Fruit fly (Drosophila melanogaster): ENCODE data around the gene Dnali1.

Gene Dnali1

DNA sequence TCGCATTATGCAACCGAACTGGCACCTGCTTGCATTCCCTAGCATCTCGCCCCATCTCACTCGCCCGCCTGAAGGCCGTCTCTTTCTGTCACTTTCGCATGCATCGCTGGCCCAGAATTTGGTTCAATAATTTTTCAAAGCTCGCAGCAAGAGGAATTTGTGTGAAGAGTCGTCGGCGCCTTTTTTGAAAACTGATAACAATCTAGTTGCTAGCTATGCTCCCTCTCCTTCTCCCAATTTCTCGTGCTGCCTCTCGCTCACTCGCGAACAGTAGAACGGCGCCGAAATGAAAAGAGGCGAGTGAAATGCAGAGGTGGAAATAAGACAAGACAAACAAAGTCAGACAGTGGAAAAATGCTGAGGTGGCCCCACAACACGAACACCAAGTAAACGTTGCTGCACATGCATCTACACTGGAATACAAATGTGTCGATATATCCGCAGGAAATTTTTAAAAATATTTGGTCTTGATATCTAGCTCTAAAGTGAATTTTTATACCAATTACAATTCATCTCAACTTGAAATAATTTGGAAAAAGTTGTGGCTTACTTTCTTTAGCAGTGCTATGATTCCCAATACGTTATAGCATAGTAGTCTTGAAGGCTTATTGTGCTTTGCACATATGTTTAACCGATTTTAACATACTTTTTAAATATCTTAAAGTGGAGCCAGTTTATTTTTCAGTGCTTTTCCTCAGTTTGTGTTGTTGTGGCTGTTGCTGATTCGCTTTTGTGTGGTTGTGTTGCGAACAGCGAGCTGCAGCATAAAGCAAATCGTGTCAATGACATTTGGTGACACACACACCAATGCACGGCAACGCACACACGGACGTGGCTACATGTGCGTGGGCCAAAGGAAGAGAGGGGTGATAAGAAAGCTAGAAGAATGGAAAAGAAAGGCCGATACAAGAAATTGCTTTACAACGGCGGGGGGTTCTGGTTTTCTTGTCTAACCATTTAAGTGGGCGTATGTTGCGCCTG, 41.9 kb downstream of the Dnali1 start (continued):
- TF ChIP-seq CG6813 (GFP tag; optimal IDR thresholded peaks at IDR 0.05) (peak; percentile 47), tll (GFP tag; optimal IDR thresholded peaks at IDR 0.05) (no peak), org-1 (GFP tag; optimal IDR thresholded peaks at IDR 0.05) (peak; percentile 73), Dip3 (GFP tag; optimal IDR thresholded peaks at IDR 0.05) (no peak), CG10543 (GFP tag; optimal IDR thresholded peaks at IDR 0.05) (no peak), onecut (GFP tag; IDR thresholded peaks at IDR 0.05) (peak; percentile 36), CG6689 (GFP tag; IDR thresholded peaks at IDR 0.05) (peak; percentile 73), Rfx (GFP tag; IDR thresholded peaks at IDR 0.05) (no peak), dm (GFP tag; optimal IDR thresholded peaks at IDR 0.05) (peak; percentile 62), peb (GFP tag; IDR thresholded peaks at IDR 0.05) (peak; percentile 35; the same call in 1 of the 2 replicates), H2.0 (GFP tag; IDR thresholded peaks at IDR 0.05) (no peak), CG10321 (GFP tag; IDR thresholded peaks at IDR 0.05) (no peak), pan (optimal IDR thresholded peaks at IDR 0.05) (no peak), pan (GFP tag; optimal IDR thresholded peaks at IDR 0.05 in 1 of 2, IDR thresholded peaks at IDR 0.05 in 1 of 2) (peak in 1 of 2 experiments; percentile 58), CG15073 (GFP tag; optimal IDR thresholded peaks at IDR 0.05) (peak; percentile 40), slbo (GFP tag; IDR thresholded peaks at IDR 0.05) (no peak), CG7357 (GFP tag; IDR thresholded peaks at IDR 0.05) (peak; percentile 56; the same call in 2 of the 3 replicates), B-H1 (GFP tag; IDR thresholded peaks at IDR 0.05) (peak; percentile 23; the same call in 1 of the 3 replicates), bab2 (GFP tag; optimal IDR thresholded peaks at IDR 0.05) (peak; percentile 74), Dad (GFP tag; optimal IDR thresholded peaks at IDR 0.05) (peak; percentile 29), mld (GFP tag; IDR thresholded peaks at IDR 0.05; ENCODE audit: partially characterized antibody) (no peak), slp2 (GFP tag; optimal IDR thresholded peaks at IDR 0.05) (peak; percentile 89), dysf (GFP tag; IDR thresholded peaks at IDR 0.05) (peak; percentile 48; the same call in 1 of the 3 replicates), da (GFP tag; optimal IDR thresholded peaks at IDR 0.05) (no peak), HLH54F (GFP tag; optimal IDR thresholded peaks at IDR 0.05) (no peak), Sry-δ (GFP tag; optimal IDR thresholded peaks at IDR 0.05) (peak; percentile 13), CG31441 (GFP tag; IDR thresholded peaks at IDR 0.05) (peak; percentile 92), B-H2 (GFP tag; optimal IDR thresholded peaks at IDR 0.05) (no peak), CG15479 (GFP tag; optimal IDR thresholded peaks at IDR 0.05) (no peak), seq (GFP tag; IDR thresholded peaks at IDR 0.05) (no peak), sd (tag; optimal IDR thresholded peaks at IDR 0.05) (peak; percentile 76), CG9727 (GFP tag; optimal IDR thresholded peaks at IDR 0.05) (peak; percentile 67), Neu2 (GFP tag; optimal IDR thresholded peaks at IDR 0.05; ENCODE audit: borderline replicate concordance) (no peak), nau (GFP tag; optimal IDR thresholded peaks at IDR 0.05) (peak; percentile 72), CG5245 (GFP tag; optimal IDR thresholded peaks at IDR 0.05) (peak; percentile 77), wdn (GFP tag; IDR thresholded peaks at IDR 0.05) (no peak), HLH3B (GFP tag; IDR thresholded peaks at IDR 0.05) (peak; percentile 69), ci (GFP tag; IDR thresholded peaks at IDR 0.05) (peak; percentile 80), E2f2 (GFP tag; IDR thresholded peaks at IDR 0.05) (peak; percentile 32; the same call in 1 of the 2 replicates), CG14050 (GFP tag; IDR thresholded peaks at IDR 0.05) (no peak), p53 (GFP tag; optimal IDR thresholded peaks at IDR 0.05) (no peak), tup (GFP tag; optimal IDR thresholded peaks at IDR 0.05) (no peak), Hr39 (optimal IDR thresholded peaks at IDR 0.05) (no peak), al (GFP tag; IDR thresholded peaks at IDR 0.05) (no peak), CG30020 (tag; optimal IDR thresholded peaks at IDR 0.05) (peak; percentile 63), CG7372 (GFP tag; IDR thresholded peaks at IDR 0.05) (no peak), CG17186 (GFP tag; optimal IDR thresholded peaks at IDR 0.05) (peak; percentile 84), kay (GFP tag; optimal IDR thresholded peaks at IDR 0.05) (peak; percentile 54), gcm2 (GFP tag; optimal IDR thresholded peaks at IDR 0.05) (peak; percentile 62), Fer1 (GFP tag; optimal IDR thresholded peaks at IDR 0.05) (no peak)

Data from whole organism, embryonic.